Fruit fly (Drosophila melanogaster): ENCODE results near the gene kibra.

kibra gene

DNA sequence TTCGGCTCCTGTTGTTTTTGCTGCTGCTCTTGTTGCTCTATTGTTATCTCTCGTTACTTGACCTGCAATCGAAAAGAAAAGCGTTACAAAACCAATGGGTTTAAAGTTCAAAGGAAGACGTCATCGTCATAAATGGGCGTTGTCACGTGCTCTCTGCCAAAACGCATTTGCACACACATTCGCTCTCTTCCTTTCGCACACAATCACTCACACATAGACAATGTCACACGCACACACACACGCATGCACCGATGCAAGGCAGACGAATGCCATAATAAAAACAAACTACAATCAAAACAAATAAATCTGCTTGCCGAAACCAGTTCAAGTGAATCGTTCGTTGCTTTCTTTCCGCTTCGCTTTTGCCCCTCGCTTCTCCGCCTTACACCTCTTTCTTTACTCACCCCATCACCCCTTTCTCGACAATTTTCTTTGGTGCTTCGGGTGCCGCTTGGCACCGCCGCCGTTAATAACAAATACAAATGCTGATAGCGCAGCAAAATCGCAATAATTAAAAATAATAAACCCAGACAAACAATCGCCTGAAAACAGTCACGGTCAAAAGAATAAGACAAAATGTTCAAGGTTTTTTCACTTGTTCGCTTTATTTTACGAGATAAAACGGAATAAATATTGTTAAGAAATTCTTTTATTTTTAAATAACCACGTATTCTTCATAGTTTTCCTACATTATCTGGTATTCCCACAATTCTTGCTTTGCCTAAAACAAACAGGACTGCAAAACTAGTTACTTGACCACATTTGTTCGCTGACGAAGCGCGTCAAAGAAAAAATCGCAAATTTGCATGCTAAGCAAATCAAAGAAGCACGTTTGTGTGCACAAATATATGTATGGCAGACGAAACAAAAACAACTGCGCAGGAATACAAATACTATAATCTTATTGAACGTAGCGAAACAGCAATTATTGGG is 74.5 kb downstream of the kibra start:
- TF ChIP-seq insv (optimal IDR thresholded peaks at IDR 0.05) (no peak), Myc (optimal IDR thresholded peaks at IDR 0.05) (no peak), h (optimal IDR thresholded peaks at IDR 0.05) (no peak), ttk (optimal IDR thresholded peaks at IDR 0.05) (no peak), psq (optimal IDR thresholded peaks at IDR 0.05) (no peak), Sin3A (optimal IDR thresholded peaks at IDR 0.05) (no peak)

Measured in Kc167 (cell line).